Worm (Caenorhabditis elegans): ENCODE results near the gene ckc-1.

ckc-1 gene

ce11 chrX:3542242-3542641 is 34.2 kb upstream of the ckc-1 start, which contains the start of gene rgs-7:
Gene rgs-7 (plus strand): TSS chrX:3542542.
- TF ChIP-seq unc-86 (tag; optimal IDR thresholded peaks at IDR 0.05) = no peak
- no peak for TF ChIP-seq grh-1 (GFP tag; IDR thresholded peaks at IDR 0.05)
- TF ChIP-seq ama-1 (optimal IDR thresholded peaks at IDR 0.05) = no peak
- TF ChIP-seq elt-3 (tag; optimal IDR thresholded peaks at IDR 0.05) = no peak
- TF ChIP-seq alr-1 (tag; optimal IDR thresholded peaks at IDR 0.05; ENCODE audit: borderline replicate concordance) = no peak
- no peak for TF ChIP-seq zag-1 (tag; optimal IDR thresholded peaks at IDR 0.05)
- no peak for TF ChIP-seq fkh-8 (tag; optimal IDR thresholded peaks at IDR 0.05)
- no peak for TF ChIP-seq sup-37 (GFP tag; optimal IDR thresholded peaks at IDR 0.05)
- no peak for TF ChIP-seq nhr-237 (tag; optimal IDR thresholded peaks at IDR 0.05)
- no peak for TF ChIP-seq C04F5.9 (tag; optimal IDR thresholded peaks at IDR 0.05)
- TF ChIP-seq dsc-1 (tag; optimal IDR thresholded peaks at IDR 0.05) = no peak

ce11 chrX:3547097-3547496 is 29.3 kb upstream of the ckc-1 start:
- TF ChIP-seq lin-14 (GFP tag; optimal IDR thresholded peaks at IDR 0.05) = peak; percentile 15
- TF ChIP-seq elt-2 (tag; optimal IDR thresholded peaks at IDR 0.05) = no peak
- TF ChIP-seq unc-62 (GFP tag; optimal IDR thresholded peaks at IDR 0.05) = no peak
- peak; percentile 63 for TF ChIP-seq nhr-85 (tag)
- TF ChIP-seq nhr-237 (tag; optimal IDR thresholded peaks at IDR 0.05) = no peak
- TF ChIP-seq efl-1 (optimal IDR thresholded peaks at IDR 0.05) = no peak
- TF ChIP-seq efl-1 (GFP tag; optimal IDR thresholded peaks at IDR 0.05 in 1 of 2) = no peak
- peak; percentile 31 for TF ChIP-seq nhr-20 (tag; optimal IDR thresholded peaks at IDR 0.05)

- no peak for TF ChIP-seq zip-4 (GFP tag; optimal IDR thresholded peaks at IDR 0.05)
- no peak for TF ChIP-seq egl-13 (tag; optimal IDR thresholded peaks at IDR 0.05)
- TF ChIP-seq unc-30 (tag; optimal IDR thresholded peaks at IDR 0.05) = no peak
These were observed 28.6 kb upstream of the ckc-1 start for ce11 chrX:3547828-3548227.

- TF ChIP-seq ets-5 (GFP tag; IDR thresholded peaks at IDR 0.05) = no peak
- TF ChIP-seq elt-2 (tag; optimal IDR thresholded peaks at IDR 0.05) = peak; percentile 31
- TF ChIP-seq mdl-1 (tag; optimal IDR thresholded peaks at IDR 0.05) = no peak
- TF ChIP-seq efl-1 (optimal IDR thresholded peaks at IDR 0.05) = no peak
- peak in 1 of 2 experiments; percentile 40 for TF ChIP-seq efl-1 (GFP tag; optimal IDR thresholded peaks at IDR 0.05 in 1 of 2)
These were observed 27.7 kb upstream of the ckc-1 start for ce11 chrX:3548716-3549115.

ce11 chrX:3551173-3551572 is 25.2 kb upstream of the ckc-1 start:
- TF ChIP-seq lin-35 (GFP tag; optimal IDR thresholded peaks at IDR 0.05) = no peak
- no peak for TF ChIP-seq nhr-11 (tag; optimal IDR thresholded peaks at IDR 0.05)
- TF ChIP-seq elt-2 (tag; optimal IDR thresholded peaks at IDR 0.05) = peak; percentile 63

ce11 chrX:3552948-3553347 is 23.5 kb upstream of the ckc-1 start:
- TF ChIP-seq snu-23 (GFP tag; optimal IDR thresholded peaks at IDR 0.05) (no peak), elt-2 (tag; optimal IDR thresholded peaks at IDR 0.05) (peak; percentile 51), nhr-71 (tag; optimal IDR thresholded peaks at IDR 0.05) (peak; percentile 2), lin-14 (GFP tag; optimal IDR thresholded peaks at IDR 0.05) (peak; percentile 3)

ce11 chrX:3553687-3554086 is 22.7 kb upstream of the ckc-1 start:
- no peak for TF ChIP-seq nhr-71 (tag; optimal IDR thresholded peaks at IDR 0.05)
- no peak for TF ChIP-seq efl-1 (optimal IDR thresholded peaks at IDR 0.05)
- TF ChIP-seq efl-1 (GFP tag; optimal IDR thresholded peaks at IDR 0.05 in 1 of 2) = peak in 1 of 2 experiments; percentile 77

- TF ChIP-seq Y116A8C.19 (tag; optimal IDR thresholded peaks at IDR 0.05; ENCODE audit: borderline replicate concordance) = no peak
- no peak for TF ChIP-seq fkh-8 (tag; optimal IDR thresholded peaks at IDR 0.05)
- no peak for TF ChIP-seq nhr-11 (tag; optimal IDR thresholded peaks at IDR 0.05)
- TF ChIP-seq ztf-11 (tag; optimal IDR thresholded peaks at IDR 0.05) = no peak
- no peak for TF ChIP-seq nhr-85 (tag)
- TF ChIP-seq ama-1 (optimal IDR thresholded peaks at IDR 0.05) = no peak
- TF ChIP-seq nhr-84 (tag; optimal IDR thresholded peaks at IDR 0.05) = no peak
- TF ChIP-seq unc-86 (tag; optimal IDR thresholded peaks at IDR 0.05) = no peak
- TF ChIP-seq pqm-1 (tag; optimal IDR thresholded peaks at IDR 0.05) = no peak
- no peak for TF ChIP-seq nhr-76 (tag; optimal IDR thresholded peaks at IDR 0.05)
- TF ChIP-seq irx-1 (tag; optimal IDR thresholded peaks at IDR 0.05) = no peak
- no peak for TF ChIP-seq nhr-12 (tag; optimal IDR thresholded peaks at IDR 0.05)
- no peak for TF ChIP-seq sox-4 (tag; optimal IDR thresholded peaks at IDR 0.05)
- TF ChIP-seq efl-1 (optimal IDR thresholded peaks at IDR 0.05) = no peak
- no peak for TF ChIP-seq efl-1 (GFP tag; optimal IDR thresholded peaks at IDR 0.05 in 1 of 2)
- TF ChIP-seq mdl-1 (tag; optimal IDR thresholded peaks at IDR 0.05) = no peak
These were observed 22.3 kb upstream of the ckc-1 start for ce11 chrX:3554117-3554516.

Data from whole organism, L1 larva.